Fruit fly (Drosophila melanogaster) whole organism, pupa: ENCODE results near the gene CG5070.

ENCODE experiments used
- CG13204 ChIP-seq: fragments of 200-800 bp; sonication (Bioruptor generic); optimal IDR thresholded peaks from 2 replicates; lab custom pipeline; 2018; ENCODE audit warnings: missing biosample characterization, mild to moderate bottlenecking, missing genetic modification characterization, moderate library complexity
- CG32121 ChIP-seq: fragments of 200-800 bp; sonication (Bioruptor generic); IDR thresholded peaks from 2 replicates; pipeline ENCODE4 v1.3.6; 2022; ENCODE audit warnings: missing biosample characterization, missing genetic modification characterization

DNA sequence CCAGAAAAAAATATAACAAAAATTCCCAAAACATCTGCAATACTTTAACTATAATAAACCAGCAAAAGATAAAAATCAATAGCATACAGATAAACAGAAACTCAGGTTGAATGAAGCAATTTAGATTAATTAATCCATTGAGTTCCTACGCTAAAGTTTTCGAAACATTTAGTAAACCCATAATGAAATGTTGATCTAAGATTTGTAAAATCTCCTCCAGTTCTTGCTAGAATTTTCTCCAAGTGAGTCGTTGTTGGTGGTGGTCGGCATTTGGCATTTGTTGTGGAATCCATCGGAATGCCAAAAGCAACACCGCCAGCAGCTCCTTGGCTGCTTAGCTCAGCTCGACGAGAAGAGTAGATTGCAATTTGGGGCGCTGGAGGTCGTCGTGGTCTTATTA lies 14.7 kb upstream of the CG5070 start:
- TF ChIP-seq CG32121 (GFP tag; lab: Robert Waterston, UW) (no peak), CG13204 (no peak)
